Fruit fly (Drosophila melanogaster) whole organism, prepupa: ENCODE measurements around the gene CG13992.

Experiments
- Blimp-1 ChIP-seq: fragments of 200-800 bp; sonication (Bioruptor generic); optimal IDR thresholded peaks from 3 replicates; lab custom pipeline; 2017; ENCODE audit warnings: missing biosample characterization, missing genetic modification characterization, mild to moderate bottlenecking, moderate library complexity, missing genetic modification reagents
- CG10669 ChIP-seq: fragments of 200-800 bp; sonication (Bioruptor generic); optimal IDR thresholded peaks from 3 replicates; lab custom pipeline; 2018; ENCODE audit warnings: missing biosample characterization, mild to moderate bottlenecking, missing genetic modification characterization, moderate library complexity
- CG11762 ChIP-seq: fragments of 200-800 bp; sonication (Bioruptor generic); optimal IDR thresholded peaks from 3 replicates; lab custom pipeline; 2016; ENCODE audit warnings: missing biosample characterization, missing genetic modification characterization; ENCODE audit not compliant: insufficient read depth
- CG11902 ChIP-seq: fragments of 200-800 bp; sonication (Bioruptor generic); optimal IDR thresholded peaks from 3 replicates; lab custom pipeline; 2016; ENCODE audit warnings: missing biosample characterization, missing genetic modification characterization
- CG1621 ChIP-seq: fragments of 200-800 bp; sonication (Bioruptor generic); optimal IDR thresholded peaks from 3 replicates; lab custom pipeline; 2018; ENCODE audit warnings: missing biosample characterization, mild to moderate bottlenecking, missing genetic modification characterization
- CG32006 ChIP-seq: fragments of 200-800 bp; sonication (Bioruptor generic); optimal IDR thresholded peaks from 3 replicates; lab custom pipeline; 2017; ENCODE audit warnings: missing biosample characterization, mild to moderate bottlenecking, missing genetic modification characterization
- CG34406 ChIP-seq: fragments of 200-800 bp; sonication (Bioruptor generic); optimal IDR thresholded peaks from 3 replicates; lab custom pipeline; 2016; ENCODE audit warnings: missing biosample characterization, missing genetic modification characterization
- CG3919 ChIP-seq: fragments of 200-800 bp; sonication (Bioruptor generic); optimal IDR thresholded peaks from 3 replicates; lab custom pipeline; 2016; ENCODE audit warnings: missing biosample characterization, missing genetic modification characterization
- CG6276 ChIP-seq: fragments of 200-800 bp; sonication (Bioruptor generic); optimal IDR thresholded peaks from 2 replicates; lab custom pipeline; 2017; ENCODE audit warnings: missing biosample characterization, mild to moderate bottlenecking, missing genetic modification characterization
- CG6808 ChIP-seq: fragments of 200-800 bp; sonication (Bioruptor generic); optimal IDR thresholded peaks from 3 replicates; lab custom pipeline; 2017; ENCODE audit warnings: missing biosample characterization, missing genetic modification characterization, mild to moderate bottlenecking, moderate library complexity, missing genetic modification reagents
- CG7368 ChIP-seq: fragments of 200-800 bp; sonication (Bioruptor generic); optimal IDR thresholded peaks from 3 replicates; lab custom pipeline; 2016; ENCODE audit warnings: missing biosample characterization, missing genetic modification characterization
- CG8119 ChIP-seq: fragments of 200-800 bp; sonication (Bioruptor generic); IDR thresholded peaks from 3 replicates; pipeline ENCODE4 v1.3.6; 2022; ENCODE audit warnings: missing biosample characterization, missing genetic modification characterization
- CG8319 ChIP-seq: fragments of 200-800 bp; sonication (Bioruptor generic); optimal IDR thresholded peaks from 3 replicates; lab custom pipeline; 2016; ENCODE audit warnings: missing biosample characterization, missing genetic modification characterization
- CG9139 ChIP-seq: fragments of 200-800 bp; sonication (Bioruptor generic); optimal IDR thresholded peaks from 3 replicates; lab custom pipeline; 2017; ENCODE audit warnings: missing biosample characterization, mild to moderate bottlenecking, missing genetic modification characterization
- Eip78C ChIP-seq: fragments of 200-800 bp; sonication (Bioruptor generic); peaks from one replicate; lab custom pipeline; 2016; ENCODE audit warnings: missing biosample characterization, missing genetic modification characterization
- Eip93F ChIP-seq: fragments of 200-800 bp; sonication (Bioruptor generic); optimal IDR thresholded peaks from 2 replicates; lab custom pipeline; 2016; ENCODE audit warnings: missing biosample characterization, mild to moderate bottlenecking, missing genetic modification characterization
- Ets21C ChIP-seq: fragments of 200-800 bp; sonication (Bioruptor generic); optimal IDR thresholded peaks from 3 replicates; lab custom pipeline; 2016; ENCODE audit warnings: missing biosample characterization, missing genetic modification characterization
- Ets96B ChIP-seq: fragments of 200-800 bp; optimal IDR thresholded peaks from 2 replicates; lab custom pipeline; 2019; ENCODE audit warnings: missing biosample characterization, mild to moderate bottlenecking, missing genetic modification characterization, moderate library complexity
- Hr39 ChIP-seq: fragments of 200-800 bp; sonication (Bioruptor generic); optimal IDR thresholded peaks from 2 replicates; lab custom pipeline; 2016; ENCODE audit warnings: missing biosample characterization, missing genetic modification characterization
- Hr4 ChIP-seq: fragments of 200-800 bp; sonication (Bioruptor generic); optimal IDR thresholded peaks from 3 replicates; lab custom pipeline; 2016; ENCODE audit warnings: missing biosample characterization, missing genetic modification characterization
- Lpt ChIP-seq: fragments of 200-800 bp; sonication (Bioruptor generic); optimal IDR thresholded peaks from 3 replicates; lab custom pipeline; 2016; ENCODE audit warnings: missing biosample characterization, missing genetic modification characterization
- Met ChIP-seq: fragments of 200-800 bp; sonication (Bioruptor generic); optimal IDR thresholded peaks from 3 replicates; lab custom pipeline; 2016; ENCODE audit warnings: missing biosample characterization, missing genetic modification characterization
- Smox ChIP-seq: fragments of 200-800 bp; sonication (Bioruptor generic); optimal IDR thresholded peaks from 3 replicates; lab custom pipeline; 2016; ENCODE audit warnings: missing biosample characterization, missing genetic modification characterization
- Sox102F ChIP-seq: fragments of 200-800 bp; sonication (Bioruptor generic); optimal IDR thresholded peaks from 2 replicates; lab custom pipeline; 2016; ENCODE audit warnings: missing biosample characterization, mild to moderate bottlenecking, missing genetic modification characterization
- Sox14 ChIP-seq: fragments of 200-800 bp; sonication (Bioruptor generic); optimal IDR thresholded peaks from 3 replicates; lab custom pipeline; 2016; ENCODE audit warnings: missing biosample characterization, missing genetic modification characterization
- dsx ChIP-seq: fragments of 200-800 bp; optimal IDR thresholded peaks from 3 replicates; lab custom pipeline; 2019; ENCODE audit warnings: missing biosample characterization, mild to moderate bottlenecking, missing genetic modification characterization, moderate library complexity; ENCODE audit not compliant: poor library complexity, severe bottlenecking
- eg ChIP-seq: fragments of 200-800 bp; sonication (Bioruptor generic); IDR thresholded peaks from 3 replicates; pipeline ENCODE4 v1.3.6; 2022; ENCODE audit warnings: missing biosample characterization, missing genetic modification characterization
- fd59A ChIP-seq: fragments of 200-800 bp; sonication (Bioruptor generic); optimal IDR thresholded peaks from 2 replicates; lab custom pipeline; 2017; ENCODE audit warnings: missing biosample characterization, mild to moderate bottlenecking, missing genetic modification characterization, missing genetic modification reagents
- fd85E ChIP-seq: fragments of 200-800 bp; sonication (Bioruptor generic); optimal IDR thresholded peaks from 3 replicates; lab custom pipeline; 2016; ENCODE audit warnings: missing biosample characterization, missing genetic modification characterization
- fkh ChIP-seq: fragments of 200-800 bp; sonication (Bioruptor generic); optimal IDR thresholded peaks from 3 replicates; lab custom pipeline; 2017; ENCODE audit warnings: missing biosample characterization, mild to moderate bottlenecking, missing genetic modification characterization, moderate library complexity
- net ChIP-seq: fragments of 200-800 bp; sonication (Bioruptor generic); optimal IDR thresholded peaks from 3 replicates; lab custom pipeline; 2016; ENCODE audit warnings: missing biosample characterization, missing genetic modification characterization
- pdm3 ChIP-seq: fragments of 200-800 bp; sonication (Bioruptor generic); optimal IDR thresholded peaks from 3 replicates; lab custom pipeline; 2016; ENCODE audit warnings: missing biosample characterization, missing genetic modification characterization
- salr ChIP-seq, 2 experiments: fragments of 200-800 bp; sonication (Bioruptor generic); optimal IDR thresholded peaks; 3 replicates each; lab custom pipeline; 2016 to 2018; ENCODE audit warnings: missing biosample characterization in 2 of 2, missing genetic modification characterization in 2 of 2, mild to moderate bottlenecking in 1 of 2
- spab ChIP-seq: fragments of 200-800 bp; sonication (Bioruptor generic); optimal IDR thresholded peaks from 2 replicates; lab custom pipeline; 2017; ENCODE audit warnings: missing biosample characterization, mild to moderate bottlenecking, missing genetic modification characterization, missing genetic modification reagents
- ss ChIP-seq, 2 experiments: fragments of 200-800 bp; sonication (Bioruptor generic); optimal IDR thresholded peaks; 2 replicates in 1 of 2; 3 replicates in 1 of 2; lab custom pipeline; 2017 to 2018; ENCODE audit warnings: mild to moderate bottlenecking in 2 of 2, missing biosample characterization in 2 of 2, missing genetic modification characterization in 2 of 2, moderate library complexity in 1 of 2
- svp ChIP-seq: fragments of 200-800 bp; sonication (Bioruptor generic); peaks from one replicate; lab custom pipeline; 2016; ENCODE audit warnings: missing biosample characterization, missing genetic modification characterization
- topi ChIP-seq: fragments of 200-800 bp; sonication (Bioruptor generic); optimal IDR thresholded peaks from 3 replicates; lab custom pipeline; 2016; ENCODE audit warnings: missing biosample characterization, missing genetic modification characterization
- vri ChIP-seq: fragments of 200-800 bp; sonication (Bioruptor generic); optimal IDR thresholded peaks from 3 replicates; lab custom pipeline; 2016; ENCODE audit warnings: missing biosample characterization, mild to moderate bottlenecking, missing genetic modification characterization

CG13992 gene

dm6 chr2L:5997609-5998229 lies 30.2 kb upstream of the CG13992 start (continued):
- TF ChIP-seq CG8319 (peak; percentile 12), fd85E (GFP tag; lab: Kevin White, UChicago) (no peak), CG8119 (GFP tag; lab: Robert Waterston, UW) (peak; percentile 35; the same call in 1 of the 3 replicates), Lpt (GFP tag; lab: Kevin White, UChicago) (no peak), svp (GFP tag; lab: Kevin White, UChicago) (no peak), Sox14 (no peak), CG3919 (GFP tag; lab: Kevin White, UChicago) (no peak), Eip78C (GFP tag; lab: Kevin White, UChicago) (peak; percentile 71), Met (GFP tag; lab: Kevin White, UChicago) (no peak), CG1621 (tag; lab: Kevin White, UChicago) (peak; percentile 37), fd59A (GFP tag; lab: Kevin White, UChicago) (peak; percentile 16)
- TF ChIP-seq, all 60 proteins: peak for 20

- TF ChIP-seq Hr4 (GFP tag; lab: Kevin White, UChicago) (no peak), net (GFP tag; lab: Kevin White, UChicago) (no peak), eg (GFP tag; lab: Robert Waterston, UW) (peak; percentile 31; the same call in 1 of the 3 replicates), CG10669 (no peak), salr (GFP tag; optimal IDR thresholded peaks at IDR 0.05; lab: Kevin White, UChicago) (no peak), topi (GFP tag; lab: Kevin White, UChicago) (no peak), Eip78C (GFP tag; lab: Kevin White, UChicago) (peak; percentile 54), ss (GFP tag; optimal IDR thresholded peaks at IDR 0.05; lab: Kevin White, UChicago) (peak in 1 of 2 experiments; percentile 49), CG6808 (peak; percentile 39), Smox (GFP tag; lab: Kevin White, UChicago) (no peak), spab (peak; percentile 3), Blimp-1 (no peak), dsx (no peak)
Measured at dm6 chr2L:5990447-5990846, 22.9 kb upstream of the CG13992 start.

dm6 chr2L:5988115-5989092 lies 20.9 kb upstream of the CG13992 start:
- TF ChIP-seq CG32006 (GFP tag; lab: Kevin White, UChicago) (no peak), CG11902 (no peak), fkh (GFP tag; lab: Kevin White, UChicago) (no peak), CG11762 (GFP tag; lab: Kevin White, UChicago) (no peak), CG3919 (GFP tag; lab: Kevin White, UChicago) (no peak), CG9139 (GFP tag; lab: Kevin White, UChicago) (no peak), vri (GFP tag; lab: Kevin White, UChicago) (peak; percentile 39)

- no peak for TF ChIP-seq CG3919 (GFP tag; lab: Kevin White, UChicago)
- peak; percentile 35 for TF ChIP-seq vri (GFP tag; lab: Kevin White, UChicago)
- TF ChIP-seq CG6276 (GFP tag; lab: Kevin White, UChicago): no peak
Measured at dm6 chr2L:5986940-5987339, 19.4 kb upstream of the CG13992 start.

dm6 chr2L:5986094-5986493 lies 18.5 kb upstream of the CG13992 start, which contains the start of gene ifc:
Gene ifc, plus strand, starts transcription at chr2L:5986348.
- TF ChIP-seq Ets21C (GFP tag; lab: Kevin White, UChicago) (no peak), CG8119 (GFP tag; lab: Robert Waterston, UW) (no peak), Sox102F (no peak), CG7368 (no peak), ss (GFP tag; optimal IDR thresholded peaks at IDR 0.05; lab: Kevin White, UChicago) (peak in 1 of 2 experiments; percentile 3), CG6808 (no peak), CG34406 (GFP tag; lab: Kevin White, UChicago) (no peak), CG11762 (GFP tag; lab: Kevin White, UChicago) (no peak), Eip93F (no peak), Hr39 (GFP tag; lab: Kevin White, UChicago) (no peak), Sox14 (peak; percentile 66), Met (GFP tag; lab: Kevin White, UChicago) (no peak), Ets96B (tag; lab: Kevin White, UChicago) (peak; percentile 23), CG10669 (peak; percentile 10), CG8319 (no peak), CG1621 (tag; lab: Kevin White, UChicago) (peak; percentile 47), CG3919 (GFP tag; lab: Kevin White, UChicago) (peak; percentile 38), CG32006 (GFP tag; lab: Kevin White, UChicago) (no peak), Smox (GFP tag; lab: Kevin White, UChicago) (no peak), Lpt (GFP tag; lab: Kevin White, UChicago) (no peak), topi (GFP tag; lab: Kevin White, UChicago) (no peak), pdm3 (no peak)
